Worm (Caenorhabditis elegans): ENCODE data around the gene H06H21.11.

Gene H06H21.11

ce11 chrIV:4807219-4807618 is at the start of gene H06H21.11:
Gene H06H21.11 (minus strand): TSS chrIV:4807319.
- TF ChIP-seq aha-1 (tag) (peak; percentile 25), pha-4 (GFP tag; IDR thresholded peaks at IDR 0.05) (peak; percentile 37; the same call in 1 of the 2 replicates), pha-4 (tag; optimal IDR thresholded peaks at IDR 0.05) (no peak), lin-38 (GFP tag; IDR thresholded peaks at IDR 0.05) (peak; percentile 35; the same call in 1 of the 2 replicates), sdz-12 (GFP tag; optimal IDR thresholded peaks at IDR 0.05) (no peak), Y75B8A.6 (GFP tag; IDR thresholded peaks at IDR 0.05) (no peak), nhr-11 (tag; optimal IDR thresholded peaks at IDR 0.05) (no peak)

ce11 chrIV:4856195-4856594 is 49.1 kb upstream of the H06H21.11 start, which contains the start of gene Y17G9A.2:
Gene Y17G9A.2 (minus strand): TSS chrIV:4856295.
- TF ChIP-seq spr-1 (tag; optimal IDR thresholded peaks at IDR 0.05): no peak
- no peak for TF ChIP-seq nhr-28 (tag; optimal IDR thresholded peaks at IDR 0.05)
- TF ChIP-seq mes-2 (tag; optimal IDR thresholded peaks at IDR 0.05; ENCODE audit: poor library complexity, severe bottlenecking): no peak
- TF ChIP-seq ama-1 (optimal IDR thresholded peaks at IDR 0.05): no peak
- no peak for TF ChIP-seq D1046.2 (GFP tag; IDR thresholded peaks at IDR 0.05)
- TF ChIP-seq hmg-1.1 (GFP tag; IDR thresholded peaks at IDR 0.05): no peak
- no peak for TF ChIP-seq lin-38 (GFP tag; IDR thresholded peaks at IDR 0.05)
- TF ChIP-seq rbr-2 (tag; optimal IDR thresholded peaks at IDR 0.05): no peak
- TF ChIP-seq mep-1 (tag; optimal IDR thresholded peaks at IDR 0.05): no peak
- TF ChIP-seq tag-97 (GFP tag; IDR thresholded peaks at IDR 0.05): no peak
- no peak for TF ChIP-seq skn-1 (tag; optimal IDR thresholded peaks at IDR 0.05)

ce11 chrIV:4846793-4847192 is 39.7 kb upstream of the H06H21.11 start, which contains the start of gene tat-2:
Gene tat-2 (minus strand): TSS chrIV:4846893.
- TF ChIP-seq zip-11 (GFP tag; IDR thresholded peaks at IDR 0.05) (no peak), arid-1 (GFP tag; conservative IDR thresholded peaks at IDR 0.05) (no peak), lin-29 (GFP tag; IDR thresholded peaks at IDR 0.05) (no peak), T20F7.1 (GFP tag; optimal IDR thresholded peaks at IDR 0.05) (no peak), zfp-3 (GFP tag; conservative IDR thresholded peaks at IDR 0.05) (no peak), nhr-10 (tag; optimal IDR thresholded peaks at IDR 0.05) (no peak), egl-27 (tag; optimal IDR thresholded peaks at IDR 0.05) (no peak), unc-130 (GFP tag; optimal IDR thresholded peaks at IDR 0.05) (no peak)

- TF ChIP-seq ZK337.2 (GFP tag; IDR thresholded peaks at IDR 0.05): no peak
- TF ChIP-seq ztf-7 (tag; optimal IDR thresholded peaks at IDR 0.05): no peak
- no peak for TF ChIP-seq nhr-102 (tag; optimal IDR thresholded peaks at IDR 0.05)
- TF ChIP-seq mxl-2 (GFP tag; conservative IDR thresholded peaks at IDR 0.05): no peak
- TF ChIP-seq pqm-1 (tag; optimal IDR thresholded peaks at IDR 0.05): peak; percentile 69
- TF ChIP-seq aha-1 (tag): no peak
- peak; percentile 8 for TF ChIP-seq nhr-28 (tag; optimal IDR thresholded peaks at IDR 0.05)
These were observed 34.9 kb upstream of the H06H21.11 start for ce11 chrIV:4842030-4842429.

ce11 chrIV:4829641-4830040 is 22.5 kb upstream of the H06H21.11 start:
- no peak for TF ChIP-seq jun-1 (tag; optimal IDR thresholded peaks at IDR 0.05)
- peak; percentile 91 for TF ChIP-seq aha-1 (tag)

- TF ChIP-seq ZK546.5 (tag; optimal IDR thresholded peaks at IDR 0.05) (no peak), T20F7.1 (GFP tag; optimal IDR thresholded peaks at IDR 0.05) (no peak), ztf-7 (tag; optimal IDR thresholded peaks at IDR 0.05) (no peak), nhr-48 (tag; optimal IDR thresholded peaks at IDR 0.05) (no peak), sdz-12 (GFP tag; optimal IDR thresholded peaks at IDR 0.05) (no peak), ama-1 (optimal IDR thresholded peaks at IDR 0.05) (no peak), skn-1 (tag; optimal IDR thresholded peaks at IDR 0.05) (no peak), daf-16 (GFP tag; optimal IDR thresholded peaks at IDR 0.05) (no peak), daf-16 (tag; optimal IDR thresholded peaks at IDR 0.05) (no peak), ceh-32 (tag; optimal IDR thresholded peaks at IDR 0.05; ENCODE audit: poor library complexity) (no peak), zip-11 (GFP tag; IDR thresholded peaks at IDR 0.05) (no peak)
These were observed 20.1 kb upstream of the H06H21.11 start, which contains the start of gene mpz-4 for ce11 chrIV:4827219-4827618. Gene mpz-4 (minus strand): TSS chrIV:4827319.

All from whole organism, L4 larva.